Worm (Caenorhabditis elegans) whole organism, young adult: Measurements from ENCODE around the gene ZC404.16.

ENCODE experiments used
- F33H1.4 ChIP-seq: fragments of 200-800 bp; sonication (Bioruptor generic); IDR thresholded peaks from 2 replicates; pipeline ENCODE4 v1.3.6; 2022; ENCODE audit warnings: missing genetic modification reagents, missing genetic modification characterization, missing compliant biosample characterization
- F57C9.4 ChIP-seq: sonication (generic microtip); optimal IDR thresholded peaks from 2 replicates; lab custom pipeline; 2017; ENCODE audit warnings: mild to moderate bottlenecking, missing genetic modification characterization, missing compliant biosample characterization
- T07F8.4 ChIP-seq: sonication (generic microtip); optimal IDR thresholded peaks from 2 replicates; lab custom pipeline; 2016; ENCODE audit warnings: mild to moderate bottlenecking, missing genetic modification characterization, moderate library complexity, missing compliant biosample characterization
- Y67H2A.10 ChIP-seq: fragments of 200-800 bp; sonication (Bioruptor generic); conservative IDR thresholded peaks from 2 replicates; pipeline ENCODE4 v1.3.6; 2022; ENCODE audit warnings: missing genetic modification reagents, missing genetic modification characterization, missing compliant biosample characterization
- Y79H2A.3 ChIP-seq: fragments of 200-800 bp; sonication (Bioruptor generic); conservative IDR thresholded peaks from 2 replicates; pipeline ENCODE4 v1.3.6; 2022; ENCODE audit warnings: missing genetic modification reagents, missing genetic modification characterization, missing compliant biosample characterization
- attf-6 ChIP-seq: fragments of 200-800 bp; sonication (Bioruptor generic); IDR thresholded peaks from 2 replicates; pipeline ENCODE4 v1.3.6; 2022; ENCODE audit warnings: missing genetic modification reagents, missing genetic modification characterization, missing compliant biosample characterization
- bed-1 ChIP-seq: fragments of 200-800 bp; sonication (Bioruptor generic); IDR thresholded peaks from 2 replicates; pipeline ENCODE4 v1.3.6; 2022; ENCODE audit warnings: missing genetic modification reagents, missing genetic modification characterization, missing compliant biosample characterization
- cebp-1 ChIP-seq, 2 experiments: fragments of 200-800 bp in 1 of 2; sonication (Bioruptor generic) in 1 of 2; sonication (generic microtip) in 1 of 2; IDR thresholded peaks in 1 of 2; optimal IDR thresholded peaks in 1 of 2; 2 replicates each; pipeline versions ENCODE4 v1.3.6 to Lab custom; 2017 to 2022; ENCODE audit warnings: missing compliant biosample characterization in 2 of 2, missing genetic modification characterization in 2 of 2, mild to moderate bottlenecking in 1 of 2, missing genetic modification reagents in 1 of 2, moderate library complexity in 1 of 2
- ceh-27 ChIP-seq: fragments of 200-800 bp; sonication (Bioruptor generic); optimal IDR thresholded peaks from 2 replicates; lab custom pipeline; 2018; ENCODE audit warnings: mild to moderate bottlenecking, missing genetic modification characterization, moderate library complexity, missing compliant biosample characterization
- ceh-40 ChIP-seq: fragments of 200-800 bp; sonication (Bioruptor generic); IDR thresholded peaks from 2 replicates; pipeline ENCODE4 v1.3.6; 2022; ENCODE audit warnings: missing genetic modification characterization, missing compliant biosample characterization
- ceh-58 ChIP-seq: fragments of 200-800 bp; sonication (Bioruptor generic); IDR thresholded peaks from 2 replicates; pipeline ENCODE4 v1.3.6; 2022; ENCODE audit warnings: missing genetic modification characterization, missing compliant biosample characterization
- chd-7 ChIP-seq: sonication (generic microtip); optimal IDR thresholded peaks from 2 replicates; lab custom pipeline; 2016; ENCODE audit warnings: mild to moderate bottlenecking, missing genetic modification characterization, moderate library complexity, missing compliant biosample characterization
- dox-1 ChIP-seq: fragments of 200-800 bp; sonication (Bioruptor generic); IDR thresholded peaks from 2 replicates; pipeline ENCODE4 v1.3.6; 2022; ENCODE audit warnings: missing genetic modification reagents, missing genetic modification characterization, missing compliant biosample characterization
- ets-4 ChIP-seq: fragments of 200-800 bp; sonication (Bioruptor generic); optimal IDR thresholded peaks from 2 replicates; lab custom pipeline; 2018; ENCODE audit warnings: mild to moderate bottlenecking, missing genetic modification characterization, missing compliant biosample characterization
- gei-17 ChIP-seq: fragments of 200-800 bp; sonication (Bioruptor generic); optimal IDR thresholded peaks from 2 replicates; lab custom pipeline; 2018; ENCODE audit warnings: mild to moderate bottlenecking, missing genetic modification characterization, missing compliant biosample characterization
- him-1 ChIP-seq: sonication (generic microtip); optimal IDR thresholded peaks from 2 replicates; lab custom pipeline; 2016; ENCODE audit warnings: missing genotype, missing genetic modification reagents, missing genetic modification characterization, missing compliant biosample characterization
- hsf-1 ChIP-seq: fragments of 200-800 bp; sonication (Bioruptor generic); IDR thresholded peaks from 2 replicates; pipeline ENCODE4 v1.3.6; 2022; ENCODE audit warnings: missing genetic modification reagents, missing genetic modification characterization, missing compliant biosample characterization
- let-526 ChIP-seq: fragments of 200-800 bp; sonication (Bioruptor generic); IDR thresholded peaks from 2 replicates; pipeline ENCODE4 v1.3.6; 2022; ENCODE audit warnings: missing genetic modification reagents, missing genetic modification characterization, missing compliant biosample characterization
- lin-26 ChIP-seq: fragments of 200-800 bp; sonication (Bioruptor generic); IDR thresholded peaks from 2 replicates; pipeline ENCODE4 v1.3.6; 2022; ENCODE audit warnings: missing genetic modification reagents, missing genetic modification characterization, missing compliant biosample characterization
- lin-35 ChIP-seq, 3 experiments: fragments of 150-350 bp in 2 of 3; sonication (generic microtip) in 1 of 3; optimal IDR thresholded peaks; 2 replicates each; lab custom pipeline; 2014 to 2018; ENCODE audit warnings: missing biosample characterization in 3 of 3, missing genetic modification characterization in 3 of 3, missing genetic modification reagents in 3 of 3
- lsy-27 ChIP-seq: sonication (generic microtip); optimal IDR thresholded peaks from 2 replicates; lab custom pipeline; 2017; ENCODE audit warnings: missing genetic modification characterization, mild to moderate bottlenecking, missing compliant biosample characterization, antibody characterized with exemption, missing genotype, borderline replicate concordance; ENCODE audit not compliant: insufficient read depth
- mes-4 ChIP-seq: sonication (generic microtip); optimal IDR thresholded peaks from 2 replicates; lab custom pipeline; 2016; ENCODE audit warnings: missing genotype, missing genetic modification characterization, missing compliant biosample characterization
- nfya-1 ChIP-seq: sonication (generic microtip); optimal IDR thresholded peaks from 2 replicates; lab custom pipeline; 2017; ENCODE audit warnings: antibody characterized with exemption, missing compliant biosample characterization, missing genetic modification characterization, borderline replicate concordance; ENCODE audit not compliant: insufficient read depth
- nhr-80 ChIP-seq: sonication (generic microtip); optimal IDR thresholded peaks from 2 replicates; lab custom pipeline; 2016; ENCODE audit warnings: missing genetic modification characterization, missing compliant biosample characterization
- rcor-1 ChIP-seq: fragments of 200-800 bp; sonication (Bioruptor generic); IDR thresholded peaks from 2 replicates; pipeline ENCODE4 v1.3.6; 2022; ENCODE audit warnings: missing genetic modification reagents, missing genetic modification characterization, missing compliant biosample characterization
- rpc-1 ChIP-seq, 2 experiments: fragments of 150-350 bp in 1 of 2; sonication (generic microtip) in 1 of 2; optimal IDR thresholded peaks; 2 replicates each; lab custom pipeline; 2014 to 2018; ENCODE audit warnings: missing biosample characterization in 1 of 2, missing genetic modification characterization in 1 of 2, missing genetic modification reagents in 1 of 2, missing genotype in 1 of 2
- sea-2 ChIP-seq: fragments of 200-800 bp; sonication (Bioruptor generic); IDR thresholded peaks from 2 replicates; pipeline ENCODE4 v1.3.6; 2022; ENCODE audit warnings: missing genetic modification characterization, missing compliant biosample characterization
- sptf-2 ChIP-seq: fragments of 200-800 bp; sonication (Bioruptor generic); optimal IDR thresholded peaks from 2 replicates; lab custom pipeline; 2018; ENCODE audit warnings: mild to moderate bottlenecking, missing genetic modification characterization, missing compliant biosample characterization
- xnd-1 ChIP-seq: sonication (generic microtip); optimal IDR thresholded peaks from 2 replicates; lab custom pipeline; 2016; ENCODE audit warnings: missing genotype, missing genetic modification reagents, missing genetic modification characterization, missing compliant biosample characterization
- zfh-2 ChIP-seq: fragments of 200-800 bp; sonication (Bioruptor generic); conservative IDR thresholded peaks from 2 replicates; pipeline ENCODE4 v1.3.6; 2022; ENCODE audit warnings: missing genetic modification reagents, missing genetic modification characterization, missing compliant biosample characterization
- ztf-18 ChIP-seq: sonication (generic microtip); optimal IDR thresholded peaks from 2 replicates; lab custom pipeline; 2016; ENCODE audit warnings: missing genotype, mild to moderate bottlenecking, missing genetic modification characterization, missing compliant biosample characterization
- ztf-28 ChIP-seq: fragments of 200-800 bp; sonication (Bioruptor generic); IDR thresholded peaks from 2 replicates; pipeline ENCODE4 v1.3.6; 2022; ENCODE audit warnings: missing genetic modification reagents, missing genetic modification characterization, missing compliant biosample characterization

Gene ZC404.16

DNA sequence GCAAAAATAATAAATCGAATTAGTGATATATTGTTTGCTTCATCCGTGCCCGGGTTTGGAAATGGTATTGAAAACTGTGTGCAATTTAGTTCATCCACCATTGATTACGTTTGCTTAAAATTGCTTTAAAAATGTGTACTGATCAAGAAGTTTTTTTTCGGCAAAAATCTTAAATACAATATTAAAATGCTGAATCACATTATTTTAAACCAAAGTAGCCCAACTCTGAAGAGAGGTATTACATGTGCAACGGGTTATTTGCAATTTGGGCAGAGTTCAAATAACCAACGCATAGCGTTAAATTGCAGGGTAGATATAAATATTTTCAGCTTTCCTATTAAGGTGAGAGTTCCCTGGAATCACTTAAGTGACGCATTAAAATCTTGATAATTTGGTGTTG is 43.5 kb upstream of the ZC404.16 start, which contains the start of gene dmsr-14 (continued):
- TF ChIP-seq Y79H2A.3: no peak

DNA sequence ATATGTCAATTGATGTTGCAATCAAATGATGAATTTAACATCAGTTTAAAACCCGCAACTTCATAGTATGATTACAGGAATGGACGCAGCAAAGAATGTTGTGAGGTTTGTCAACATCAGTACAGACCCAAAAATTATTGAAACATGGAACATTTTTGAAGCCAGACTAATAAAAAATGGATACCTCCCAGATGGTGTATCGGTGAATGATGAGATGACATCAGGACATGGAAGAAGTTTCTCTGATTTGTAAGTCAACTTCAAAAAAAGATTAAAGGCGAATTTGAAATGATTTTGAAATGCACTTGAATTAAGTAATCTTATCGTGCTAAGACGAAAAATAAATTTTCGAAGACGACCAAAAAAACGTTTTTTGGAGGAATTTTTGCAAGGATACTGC is 40.2 kb upstream of the ZC404.16 start:
- no peak for TF ChIP-seq ztf-18 (tag; lab: Kevin White, UChicago)

ce11 chrV:6811863-6812262 is 38.2 kb upstream of the ZC404.16 start:
- no peak for TF ChIP-seq him-1 (tag; lab: Kevin White, UChicago)
- peak; percentile 81 for TF ChIP-seq ets-4 (GFP tag; lab: Kevin White, UChicago)
- no peak for TF ChIP-seq Y67H2A.10 (GFP tag; lab: Robert Waterston, UW)
- TF ChIP-seq sptf-2: no peak
- TF ChIP-seq ceh-40 (GFP tag; lab: Robert Waterston, UW): 0 out of 2 replicates have a peak, but pooled peaks have one; percentile 10
- no peak for TF ChIP-seq hsf-1
- no peak for TF ChIP-seq T07F8.4 (tag; lab: Kevin White, UChicago)
- no peak for TF ChIP-seq lin-26
- 0 out of 2 replicates have a peak, but pooled peaks have one; percentile 34 for TF ChIP-seq cebp-1 (GFP tag; IDR thresholded peaks at IDR 0.05; lab: Robert Waterston, UW)
- no peak for TF ChIP-seq cebp-1 (tag; optimal IDR thresholded peaks at IDR 0.05; lab: Kevin White, UChicago)
- TF ChIP-seq nhr-80: peak; percentile 91

ce11 chrV:6810091-6810490 is 36.5 kb upstream of the ZC404.16 start:
- no peak for TF ChIP-seq gei-17 (GFP tag; lab: Kevin White, UChicago)
- peak; percentile 48 for TF ChIP-seq nhr-80
- no peak for TF ChIP-seq bed-1 (GFP tag; lab: Robert Waterston, UW)

- no peak for TF ChIP-seq lsy-27 (tag; lab: Kevin White, UChicago)
- no peak for TF ChIP-seq dox-1 (GFP tag; lab: Robert Waterston, UW)
- no peak for TF ChIP-seq ets-4 (GFP tag; lab: Kevin White, UChicago)
- TF ChIP-seq gei-17 (GFP tag; lab: Kevin White, UChicago): no peak
- no peak for TF ChIP-seq ceh-58
- TF ChIP-seq xnd-1 (tag; lab: Kevin White, UChicago): no peak
- TF ChIP-seq F33H1.4 (GFP tag; lab: Robert Waterston, UW): no peak
- no peak for TF ChIP-seq let-526
- no peak for TF ChIP-seq attf-6 (GFP tag; lab: Robert Waterston, UW)
- TF ChIP-seq ztf-28 (GFP tag; lab: Robert Waterston, UW): no peak
- TF ChIP-seq zfh-2 (GFP tag; lab: Robert Waterston, UW): no peak
- no peak for TF ChIP-seq ceh-27 (GFP tag; lab: Kevin White, UChicago)
- no peak for TF ChIP-seq chd-7
- no peak for TF ChIP-seq lin-35 (GFP tag; optimal IDR thresholded peaks at IDR 0.05; lab: Kevin White, UChicago)
- no peak for TF ChIP-seq Y67H2A.10 (GFP tag; lab: Robert Waterston, UW)
Observed at ce11 chrV:6808962-6809361, 35.3 kb upstream of the ZC404.16 start, which contains the start of gene dmsr-16. TSS of gene dmsr-16 (minus strand) at chrV:6809062.

DNA sequence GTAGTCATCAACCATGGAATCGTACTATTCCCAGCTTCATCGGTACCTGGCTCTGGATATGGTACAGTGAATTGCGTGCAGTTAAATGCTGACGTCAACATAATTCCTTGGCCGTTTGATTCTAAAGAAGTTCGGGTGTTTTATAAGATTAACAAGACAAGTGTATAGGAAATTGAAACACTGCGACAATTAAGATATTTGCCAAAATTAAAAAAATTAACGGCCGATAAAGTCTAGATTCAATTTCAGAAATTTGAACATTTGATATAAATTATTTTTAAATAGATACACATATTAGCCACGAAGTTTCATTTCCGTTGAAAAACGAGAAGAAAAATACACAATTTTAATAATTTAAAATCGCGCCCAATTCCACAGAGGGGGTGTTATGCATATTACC is 32.7 kb upstream of the ZC404.16 start, which contains the start of gene dmsr-12:
dmsr-12 (minus strand) TSS at position 101 of the 400 bp plus-strand sequence.
- TF ChIP-seq rpc-1 (optimal IDR thresholded peaks at IDR 0.05; lab: Kevin White, UChicago): no peak
- TF ChIP-seq rpc-1 (tag; optimal IDR thresholded peaks at IDR 0.05; lab: Kevin White, UChicago): no peak
- TF ChIP-seq sea-2: no peak
- TF ChIP-seq mes-4: no peak
- no peak for TF ChIP-seq F57C9.4 (tag; lab: Kevin White, UChicago)
- TF ChIP-seq xnd-1 (tag; lab: Kevin White, UChicago): no peak
- no peak for TF ChIP-seq nfya-1 (tag; lab: Kevin White, UChicago)
- TF ChIP-seq zfh-2 (GFP tag; lab: Robert Waterston, UW): no peak
- no peak for TF ChIP-seq him-1 (tag; lab: Kevin White, UChicago)
- TF ChIP-seq hsf-1: no peak
- TF ChIP-seq rcor-1 (GFP tag; lab: Robert Waterston, UW): no peak
- TF ChIP-seq ztf-28 (GFP tag; lab: Robert Waterston, UW): no peak
